Worm (Caenorhabditis elegans) whole organism, midembryonic: ENCODE results near the gene T05H4.4.

ENCODE experiments used
- T22C8.4 ChIP-seq: fragments of 200-800 bp; sonication (Bioruptor generic); IDR thresholded peaks from 2 replicates; pipeline ENCODE4 v1.3.6; 2022; ENCODE audit warnings: missing genetic modification characterization, missing compliant biosample characterization
- cog-1 ChIP-seq: sonication (generic microtip); optimal IDR thresholded peaks from 2 replicates; lab custom pipeline; 2016; ENCODE audit warnings: missing genetic modification characterization, missing compliant biosample characterization
- flt-1 ChIP-seq: fragments of 200-800 bp; sonication (Bioruptor generic); IDR thresholded peaks from 2 replicates; pipeline ENCODE4 v1.3.6; 2022; ENCODE audit warnings: missing genetic modification characterization, missing compliant biosample characterization
- klf-2 ChIP-seq: fragments of 200-800 bp; sonication (Bioruptor generic); conservative IDR thresholded peaks from 2 replicates; pipeline ENCODE4 v1.3.6; 2022; ENCODE audit warnings: missing genetic modification reagents, missing genetic modification characterization, missing compliant biosample characterization
- med-1 ChIP-seq: sonication (generic microtip); optimal IDR thresholded peaks from 2 replicates; lab custom pipeline; 2017; ENCODE audit warnings: missing genetic modification characterization, mild to moderate bottlenecking, missing compliant biosample characterization, antibody characterized with exemption, missing genetic modification reagents; ENCODE audit not compliant: insufficient read depth
- ref-1 ChIP-seq: fragments of 200-800 bp; sonication (Bioruptor generic); conservative IDR thresholded peaks from 2 replicates; pipeline ENCODE4 v1.3.6; 2022; ENCODE audit warnings: missing genetic modification reagents, missing genetic modification characterization, missing compliant biosample characterization
- tab-1 ChIP-seq: fragments of 200-800 bp; sonication (Bioruptor generic); IDR thresholded peaks from 2 replicates; pipeline ENCODE4 v1.3.6; 2022; ENCODE audit warnings: missing genetic modification characterization, missing compliant biosample characterization
- ztf-23 ChIP-seq: fragments of 200-800 bp; sonication (Bioruptor generic); IDR thresholded peaks from 2 replicates; pipeline ENCODE4 v1.3.6; 2022; ENCODE audit warnings: missing genetic modification reagents, missing genetic modification characterization, missing compliant biosample characterization
- ztf-29 ChIP-seq: fragments of 200-800 bp; sonication (Bioruptor generic); IDR thresholded peaks from 2 replicates; pipeline ENCODE4 v1.3.6; 2022; ENCODE audit warnings: missing genetic modification reagents, missing genetic modification characterization, missing compliant biosample characterization

Gene T05H4.4

DNA sequence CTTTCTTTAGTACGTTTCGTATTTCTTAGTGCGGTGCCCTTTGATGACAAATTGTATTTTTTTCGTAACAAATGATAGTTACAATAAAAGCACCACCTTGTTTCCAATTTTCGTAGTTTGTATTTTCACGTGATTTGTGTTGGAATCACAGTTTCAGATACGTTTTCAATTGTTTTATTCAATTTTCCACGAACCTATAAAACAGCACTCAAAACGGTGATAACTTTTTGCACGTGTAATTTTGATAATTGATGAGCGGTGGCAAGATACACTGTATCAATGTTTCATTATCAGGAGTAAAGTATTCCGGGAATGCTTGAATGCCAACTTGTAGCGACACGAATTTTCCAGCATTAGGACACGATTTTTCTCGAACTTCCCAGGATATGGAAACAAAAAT, 27.5 kb upstream of the T05H4.4 start:
- TF ChIP-seq klf-2 (GFP tag; lab: Robert Waterston, UW) (no peak), cog-1 (tag; lab: Kevin White, UChicago) (no peak), ztf-23 (GFP tag; lab: Robert Waterston, UW) (no peak), med-1 (GFP tag; lab: Kevin White, UChicago) (no peak), ztf-29 (no peak), flt-1 (no peak), ref-1 (GFP tag; lab: Robert Waterston, UW) (no peak), tab-1 (GFP tag; lab: Robert Waterston, UW) (no peak), T22C8.4 (GFP tag; lab: Robert Waterston, UW) (no peak)

DNA sequence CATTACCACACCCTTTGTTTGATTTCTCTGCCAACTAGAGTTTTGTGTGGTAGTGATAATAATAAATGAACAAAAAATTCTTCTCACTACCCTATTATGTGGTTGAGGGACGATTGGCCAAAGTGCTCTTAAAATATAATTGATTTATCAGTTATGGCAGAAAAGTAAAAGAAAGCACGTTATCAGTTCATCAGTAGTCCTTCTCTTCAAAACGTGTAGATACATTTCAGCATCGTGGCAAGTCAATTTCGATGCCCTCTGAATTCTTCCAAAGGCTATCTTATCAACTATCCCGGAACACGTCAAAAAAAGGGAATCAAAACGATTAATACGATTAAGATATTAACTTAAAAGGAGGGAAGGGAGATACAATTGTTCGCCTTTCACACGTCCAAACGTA, 25.6 kb upstream of the T05H4.4 start:
- TF ChIP-seq flt-1 (no peak), T22C8.4 (GFP tag; lab: Robert Waterston, UW) (no peak), ref-1 (GFP tag; lab: Robert Waterston, UW) (no peak), klf-2 (GFP tag; lab: Robert Waterston, UW) (no peak), ztf-29 (no peak), ztf-23 (GFP tag; lab: Robert Waterston, UW) (no peak), cog-1 (tag; lab: Kevin White, UChicago) (no peak), med-1 (GFP tag; lab: Kevin White, UChicago) (no peak), tab-1 (GFP tag; lab: Robert Waterston, UW) (no peak)

DNA sequence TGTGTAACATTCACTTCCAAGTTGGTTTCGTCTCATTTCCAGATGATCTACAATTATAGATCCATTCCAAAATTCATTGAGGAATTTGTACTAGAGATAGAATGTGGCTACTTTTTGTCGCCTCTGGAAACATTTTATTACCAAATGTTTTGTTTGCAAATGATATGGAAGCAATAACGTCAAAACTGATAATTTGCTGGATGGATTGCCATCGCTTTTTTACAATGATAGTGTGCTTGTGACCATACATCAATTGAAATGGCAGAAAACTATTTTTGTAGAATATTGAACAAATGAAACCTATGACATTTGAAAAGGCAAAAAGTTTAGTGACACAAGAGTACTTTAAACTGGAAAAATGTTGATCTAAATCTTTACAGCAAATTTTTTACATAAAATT, 24.2 kb upstream of the T05H4.4 start:
- TF ChIP-seq ref-1 (GFP tag; lab: Robert Waterston, UW) (no peak), flt-1 (no peak)

DNA sequence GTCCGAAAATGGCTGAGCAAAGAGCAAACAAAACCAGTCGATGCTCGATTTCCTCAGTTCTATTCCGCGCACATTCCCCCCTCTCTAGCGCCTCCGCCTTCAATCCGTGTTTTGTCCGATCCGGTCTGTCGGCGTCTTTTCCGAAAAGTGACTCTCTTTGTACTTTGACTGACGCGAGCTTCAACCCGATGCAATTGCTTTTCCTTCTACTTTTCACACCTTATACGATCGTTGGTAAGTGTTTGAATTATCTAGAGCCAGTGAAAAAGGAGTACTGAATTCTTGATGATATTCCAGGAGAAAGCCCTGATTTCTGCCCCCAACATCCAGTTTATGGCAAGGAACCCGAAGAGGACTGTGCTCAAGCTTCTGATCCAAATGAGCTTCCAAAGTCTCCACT, 23.7 kb upstream of the T05H4.4 start, which contains the start of gene cht-6:
TSS of gene cht-6 (plus strand) at position 9 of the 400 bp plus-strand sequence.
- TF ChIP-seq med-1 (GFP tag; lab: Kevin White, UChicago): no peak
- no peak for TF ChIP-seq flt-1
- no peak for TF ChIP-seq T22C8.4 (GFP tag; lab: Robert Waterston, UW)
- TF ChIP-seq ztf-23 (GFP tag; lab: Robert Waterston, UW): no peak
- TF ChIP-seq klf-2 (GFP tag; lab: Robert Waterston, UW): no peak
- TF ChIP-seq tab-1 (GFP tag; lab: Robert Waterston, UW): no peak
- TF ChIP-seq ztf-29: no peak
- no peak for TF ChIP-seq ref-1 (GFP tag; lab: Robert Waterston, UW)
- no peak for TF ChIP-seq cog-1 (tag; lab: Kevin White, UChicago)

DNA sequence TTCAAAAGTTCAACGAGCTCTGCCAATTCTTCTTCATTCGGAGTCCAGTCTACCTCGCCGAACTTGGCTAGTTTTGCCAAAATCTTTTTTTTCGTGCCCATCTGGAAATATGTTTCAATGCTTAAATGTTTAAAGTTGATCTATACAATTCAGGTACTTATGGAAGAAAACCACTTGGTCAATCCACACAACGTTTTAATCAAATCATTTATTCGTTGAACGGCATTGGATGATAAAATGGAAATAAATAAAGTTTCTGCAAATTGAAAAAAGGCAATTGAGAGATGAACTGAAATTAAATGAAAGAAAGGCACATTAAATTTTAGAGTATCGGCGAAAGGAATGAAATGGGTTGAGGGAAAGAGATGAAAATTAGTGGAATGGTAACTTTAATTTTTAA, 14.6 kb upstream of the T05H4.4 start, which contains the start of gene urb-1:
TSS of gene urb-1 (minus strand) at position 101 of the 400 bp plus-strand sequence.
- TF ChIP-seq ztf-23 (GFP tag; lab: Robert Waterston, UW) (no peak), flt-1 (no peak), tab-1 (GFP tag; lab: Robert Waterston, UW) (no peak), T22C8.4 (GFP tag; lab: Robert Waterston, UW) (no peak), ref-1 (GFP tag; lab: Robert Waterston, UW) (no peak), cog-1 (tag; lab: Kevin White, UChicago) (no peak), ztf-29 (no peak), med-1 (GFP tag; lab: Kevin White, UChicago) (no peak), klf-2 (GFP tag; lab: Robert Waterston, UW) (no peak)

DNA sequence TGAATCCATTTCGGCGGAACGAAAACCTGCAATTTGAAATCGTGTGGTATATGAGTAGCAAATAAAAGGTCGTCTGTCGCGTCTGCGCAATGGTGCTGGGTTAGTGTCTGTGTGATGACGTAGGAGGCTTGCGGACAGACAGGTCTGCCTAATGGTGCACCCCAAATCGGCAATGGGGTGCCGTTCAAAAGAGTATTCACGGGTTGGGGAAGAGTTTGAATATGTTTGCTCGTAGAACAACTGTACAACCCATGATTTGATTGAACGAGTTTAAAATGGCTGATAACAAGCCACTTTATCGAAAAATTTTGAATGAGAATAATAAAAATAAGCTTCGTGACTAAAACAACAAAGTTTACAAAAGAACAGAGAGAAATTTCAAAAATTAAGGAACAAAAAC, 12.8 kb upstream of the T05H4.4 start, which contains the start of gene T05H4.11:
TSS of gene T05H4.11 (minus strand) at position 335 of the 400 bp plus-strand sequence.
- TF ChIP-seq med-1 (GFP tag; lab: Kevin White, UChicago) (no peak), flt-1 (0 out of 2 replicates have a peak, but pooled peaks have one; percentile 31)

DNA sequence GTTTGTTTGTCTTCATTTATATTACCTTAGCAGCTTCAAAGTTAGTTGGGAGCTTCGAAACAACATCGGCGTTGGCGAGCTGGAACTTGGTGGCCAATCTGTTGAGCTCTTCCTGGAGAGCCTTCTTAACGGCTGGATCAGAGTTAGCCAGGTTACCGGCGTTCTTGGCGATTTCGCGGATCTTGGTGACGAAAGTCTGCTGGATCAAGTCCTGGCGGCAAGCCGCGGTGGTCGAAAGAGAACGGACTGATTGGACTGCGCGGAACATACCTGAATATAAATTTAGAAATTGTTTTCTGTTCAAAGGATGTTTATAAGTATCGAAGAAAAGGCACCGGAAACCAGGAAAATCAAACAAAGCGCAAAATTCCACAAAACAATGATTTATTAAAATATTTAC, 11.9 kb upstream of the T05H4.4 start, which contains the start of gene atp-4:
TSS of gene atp-4 (minus strand) at position 270 of the 400 bp plus-strand sequence.
- TF ChIP-seq flt-1 (no peak), ztf-29 (no peak), cog-1 (tag; lab: Kevin White, UChicago) (no peak), ztf-23 (GFP tag; lab: Robert Waterston, UW) (no peak), tab-1 (GFP tag; lab: Robert Waterston, UW) (no peak), klf-2 (GFP tag; lab: Robert Waterston, UW) (no peak), T22C8.4 (GFP tag; lab: Robert Waterston, UW) (no peak), med-1 (GFP tag; lab: Kevin White, UChicago) (no peak), ref-1 (GFP tag; lab: Robert Waterston, UW) (no peak)

DNA sequence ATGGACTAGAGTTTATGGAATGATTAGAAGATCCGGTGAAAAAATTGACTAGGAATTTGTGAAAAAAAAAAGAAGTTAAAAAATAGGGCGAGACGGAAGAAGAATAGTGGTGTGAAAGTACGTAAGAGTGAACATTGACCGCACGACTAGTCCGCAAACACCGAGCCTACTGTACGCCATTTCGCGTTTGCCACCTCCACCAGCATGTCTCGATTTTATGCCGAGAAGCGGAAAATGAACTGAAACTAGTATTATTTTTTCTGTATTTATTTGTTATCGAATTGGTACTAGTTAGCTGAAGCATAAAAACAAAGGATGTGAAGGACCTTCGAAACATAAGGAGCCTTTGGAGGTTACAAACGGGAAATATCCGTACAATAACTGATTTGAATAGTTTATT, 11.3 kb upstream of the T05H4.4 start:
- no peak for TF ChIP-seq ref-1 (GFP tag; lab: Robert Waterston, UW)
- TF ChIP-seq med-1 (GFP tag; lab: Kevin White, UChicago): no peak
- TF ChIP-seq tab-1 (GFP tag; lab: Robert Waterston, UW): no peak
- TF ChIP-seq ztf-29: no peak
- no peak; the same call in 1 of the 2 replicates for TF ChIP-seq ztf-23 (GFP tag; lab: Robert Waterston, UW)

DNA sequence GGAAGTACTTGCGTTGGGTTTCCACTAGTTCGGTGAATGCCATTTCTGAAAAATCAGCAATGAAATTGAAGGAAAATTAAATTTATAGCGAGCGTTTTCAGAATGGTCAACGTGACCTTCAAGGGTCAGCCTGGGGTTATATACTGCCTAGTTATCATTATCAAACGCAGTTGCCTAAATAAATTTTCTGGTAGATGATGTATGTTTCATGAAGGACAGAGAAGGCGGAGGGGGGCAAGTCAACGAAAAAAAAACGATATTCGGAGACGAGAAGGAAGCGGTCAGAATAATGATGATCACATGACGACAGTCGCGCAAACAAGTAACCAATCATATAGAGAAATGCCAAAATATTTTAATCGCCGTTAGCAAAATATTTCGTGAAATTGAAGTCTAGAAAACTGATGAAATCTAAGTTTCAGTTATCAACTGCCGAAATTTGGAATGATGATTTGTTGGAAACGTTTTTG, 8.8 kb upstream of the T05H4.4 start, which contains the start of gene alh-4:
TSS of gene alh-4 (minus strand) at position 51 of the 470 bp plus-strand sequence.
- TF ChIP-seq ztf-23 (GFP tag; lab: Robert Waterston, UW): no peak
- no peak for TF ChIP-seq T22C8.4 (GFP tag; lab: Robert Waterston, UW)
- no peak for TF ChIP-seq flt-1
